Worm (Caenorhabditis elegans) whole organism, young adult: Measurements from ENCODE around the gene Y53F4A.2.

ENCODE experiments used
- F49E8.2 ChIP-seq: sonication (generic microtip); optimal IDR thresholded peaks from 3 replicates; lab custom pipeline; 2017; ENCODE audit warnings: missing genetic modification characterization, mild to moderate bottlenecking, missing compliant biosample characterization, antibody characterized with exemption, moderate library complexity; ENCODE audit not compliant: insufficient read depth
- hlh-12 ChIP-seq: sonication (generic microtip); optimal IDR thresholded peaks from 2 replicates; lab custom pipeline; 2016; ENCODE audit warnings: missing genetic modification characterization, missing compliant biosample characterization
- hsf-1 ChIP-seq: fragments of 200-800 bp; sonication (Bioruptor generic); IDR thresholded peaks from 2 replicates; pipeline ENCODE4 v1.3.6; 2022; ENCODE audit warnings: missing genetic modification reagents, missing genetic modification characterization, missing compliant biosample characterization
- lir-1 ChIP-seq: fragments of 200-800 bp; sonication (Bioruptor generic); conservative IDR thresholded peaks from 2 replicates; pipeline ENCODE4 v1.3.6; 2022; ENCODE audit warnings: missing genetic modification reagents, missing genetic modification characterization, missing compliant biosample characterization
- mes-4 ChIP-seq: sonication (generic microtip); optimal IDR thresholded peaks from 2 replicates; lab custom pipeline; 2016; ENCODE audit warnings: missing genotype, missing genetic modification characterization, missing compliant biosample characterization
- unc-62 ChIP-seq: fragments of 150-350 bp; optimal IDR thresholded peaks from 2 replicates; lab custom pipeline; 2014; ENCODE audit warnings: missing biosample characterization, missing genetic modification reagents, missing genetic modification characterization

ce11 chrII:14907719-14908118, 30.8 kb upstream of the Y53F4A.2 start:
- TF ChIP-seq hsf-1 (GFP tag; lab: Robert Waterston, UW) (no peak), mes-4 (tag; lab: Kevin White, UChicago) (no peak), lir-1 (GFP tag; lab: Robert Waterston, UW) (no peak), hlh-12 (tag; lab: Kevin White, UChicago) (no peak), F49E8.2 (tag; lab: Kevin White, UChicago) (no peak), unc-62 (GFP tag; lab: Kevin White, UChicago) (no peak)
